Worm (Caenorhabditis elegans): ENCODE measurements around the gene cTel54X.2.
A peak's percentile ranks its signal among the peaks of the same experiment; 100 is the strongest.

Gene cTel54X.2

ce11 chrIII:38117-38516, 35.0 kb downstream of the cTel54X.2 start, which contains the start of gene clp-10:
TSS of gene clp-10 (minus strand) at chrIII:38217.
- TF ChIP-seq snpc-4 (tag; optimal IDR thresholded peaks at IDR 0.05) = no peak
- no peak for TF ChIP-seq nhr-28 (tag; optimal IDR thresholded peaks at IDR 0.05)
- TF ChIP-seq egl-5 (tag; optimal IDR thresholded peaks at IDR 0.05) = no peak
- no peak for TF ChIP-seq fkh-10 (GFP tag; optimal IDR thresholded peaks at IDR 0.05)
- no peak for TF ChIP-seq lin-15B (tag; optimal IDR thresholded peaks at IDR 0.05)
- TF ChIP-seq ceh-82 (tag; optimal IDR thresholded peaks at IDR 0.05) = no peak
- no peak for TF ChIP-seq pha-4 (tag; optimal IDR thresholded peaks at IDR 0.05)

- TF ChIP-seq nhr-23 (tag; optimal IDR thresholded peaks at IDR 0.05) (peak; percentile 25), nhr-12 (tag; optimal IDR thresholded peaks at IDR 0.05) (no peak)
Observed at ce11 chrIII:39516-39915, 36.4 kb downstream of the cTel54X.2 start.

DNA sequence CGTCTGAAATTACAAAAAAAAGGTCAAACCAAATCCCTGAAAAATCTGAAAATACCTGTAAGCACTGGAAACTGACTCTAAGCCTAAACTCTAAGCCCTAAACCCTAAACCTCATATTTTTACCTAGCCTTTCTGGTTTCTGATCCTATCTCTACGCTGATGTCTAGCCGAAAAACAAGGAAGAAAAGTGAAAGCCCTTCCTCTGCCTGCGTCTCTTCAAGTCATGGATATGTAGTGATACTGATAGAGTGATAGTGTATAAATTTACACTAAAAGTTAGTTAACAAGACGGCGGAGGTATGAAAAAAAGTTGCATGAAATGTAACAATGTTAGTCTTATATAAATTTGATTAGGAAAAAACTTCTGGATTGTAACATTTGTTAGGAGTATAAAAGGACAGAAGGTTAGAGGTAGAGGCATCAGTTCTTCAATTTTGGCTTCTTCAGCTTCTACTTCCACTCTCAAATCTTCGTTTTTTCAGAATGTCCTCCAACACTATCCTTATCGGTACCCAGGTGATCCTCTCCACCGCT, 37.6 kb downstream of the cTel54X.2 start, which contains the start of gene col-88:
Gene col-88, plus strand, starts transcription at position 484 of the 534 bp plus-strand sequence.
- TF ChIP-seq hmg-11 (tag; optimal IDR thresholded peaks at IDR 0.05) (no peak), nhr-23 (tag; optimal IDR thresholded peaks at IDR 0.05) (peak; percentile 31), fos-1 (tag; optimal IDR thresholded peaks at IDR 0.05) (no peak), unc-62 (GFP tag; optimal IDR thresholded peaks at IDR 0.05) (no peak)

DNA sequence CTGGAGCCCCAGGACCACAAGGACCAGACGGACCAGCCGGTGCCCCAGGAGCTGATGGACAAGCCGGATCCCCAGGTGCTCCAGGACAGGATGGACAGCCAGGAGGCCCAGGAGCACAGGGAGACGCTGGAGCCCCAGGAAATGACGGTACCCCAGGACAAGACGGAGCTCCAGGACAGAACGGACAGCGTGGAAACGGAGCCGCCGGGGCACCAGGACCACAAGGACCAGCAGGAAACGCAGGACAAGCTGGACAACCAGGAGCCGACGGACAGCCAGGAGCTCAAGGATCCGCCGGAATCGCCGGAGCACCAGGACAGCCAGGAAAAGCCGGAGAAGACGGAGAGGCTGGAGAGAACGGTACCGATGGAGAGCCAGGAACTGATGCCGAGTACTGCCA, 38.4 kb downstream of the cTel54X.2 start:
- no peak for TF ChIP-seq ceh-28 (tag; optimal IDR thresholded peaks at IDR 0.05)
- no peak for TF ChIP-seq snpc-4 (tag; optimal IDR thresholded peaks at IDR 0.05)
- no peak for TF ChIP-seq tbx-2 (tag; optimal IDR thresholded peaks at IDR 0.05)
- no peak for TF ChIP-seq zag-1 (tag; optimal IDR thresholded peaks at IDR 0.05)
- no peak for TF ChIP-seq lin-39 (tag; optimal IDR thresholded peaks at IDR 0.05)
- no peak for TF ChIP-seq unc-62 (GFP tag; optimal IDR thresholded peaks at IDR 0.05)
- no peak for TF ChIP-seq mml-1 (tag; optimal IDR thresholded peaks at IDR 0.05)
- no peak for TF ChIP-seq pqm-1 (tag; optimal IDR thresholded peaks at IDR 0.05)

- TF ChIP-seq aly-2 (tag; optimal IDR thresholded peaks at IDR 0.05) (no peak), egl-27 (tag; optimal IDR thresholded peaks at IDR 0.05) (no peak), unc-39 (tag; optimal IDR thresholded peaks at IDR 0.05) (no peak), nhr-25 (tag; optimal IDR thresholded peaks at IDR 0.05) (no peak), nhr-11 (tag; optimal IDR thresholded peaks at IDR 0.05) (no peak), fkh-2 (tag; optimal IDR thresholded peaks at IDR 0.05) (no peak), zag-1 (tag; optimal IDR thresholded peaks at IDR 0.05) (no peak)
Observed at ce11 chrIII:42725-43124, 39.6 kb downstream of the cTel54X.2 start.

ce11 chrIII:48329-48728, 45.3 kb downstream of the cTel54X.2 start:
- TF ChIP-seq mml-1 (tag; optimal IDR thresholded peaks at IDR 0.05) (no peak), ceh-28 (tag; optimal IDR thresholded peaks at IDR 0.05) (no peak), unc-39 (tag; optimal IDR thresholded peaks at IDR 0.05) (no peak), aly-2 (tag; optimal IDR thresholded peaks at IDR 0.05) (no peak), fos-1 (tag; optimal IDR thresholded peaks at IDR 0.05) (no peak), lin-39 (tag; optimal IDR thresholded peaks at IDR 0.05) (no peak), unc-62 (GFP tag; optimal IDR thresholded peaks at IDR 0.05) (no peak), tbx-2 (tag; optimal IDR thresholded peaks at IDR 0.05) (no peak), daf-12 (tag; optimal IDR thresholded peaks at IDR 0.05) (no peak), mdl-1 (tag; optimal IDR thresholded peaks at IDR 0.05) (no peak), ztf-4 (tag; optimal IDR thresholded peaks at IDR 0.05) (no peak), nhr-28 (tag; optimal IDR thresholded peaks at IDR 0.05) (no peak), nhr-76 (tag; optimal IDR thresholded peaks at IDR 0.05) (no peak), pqm-1 (tag; optimal IDR thresholded peaks at IDR 0.05) (no peak), nhr-23 (tag; optimal IDR thresholded peaks at IDR 0.05) (no peak)

DNA sequence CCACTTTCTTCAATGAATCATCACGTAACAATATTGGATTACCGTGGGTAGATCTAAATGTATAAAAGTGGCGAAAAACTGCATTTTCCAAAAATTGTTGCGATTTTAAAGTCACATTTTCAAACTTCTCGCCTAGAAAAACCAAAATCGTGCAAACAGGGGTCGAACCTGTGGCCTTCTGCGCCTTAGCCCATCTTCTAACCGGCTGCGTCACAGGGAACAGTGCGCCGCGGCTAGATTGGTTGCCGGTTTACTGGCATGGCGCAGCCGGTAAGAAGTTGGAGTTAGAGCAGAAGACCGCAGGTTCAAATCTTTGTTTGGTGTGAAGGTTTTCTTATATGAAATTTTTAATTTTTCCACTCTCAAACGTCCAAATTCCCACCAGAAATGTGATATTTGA, 46.0 kb downstream of the cTel54X.2 start:
- TF ChIP-seq nhr-25 (tag; optimal IDR thresholded peaks at IDR 0.05) (no peak), zag-1 (tag; optimal IDR thresholded peaks at IDR 0.05) (no peak), elt-2 (tag; optimal IDR thresholded peaks at IDR 0.05) (no peak), skn-1 (tag; optimal IDR thresholded peaks at IDR 0.05) (no peak), nfya-1 (tag; optimal IDR thresholded peaks at IDR 0.05; ENCODE audit: insufficient read depth) (no peak), elt-1 (tag; optimal IDR thresholded peaks at IDR 0.05) (no peak)

All from whole organism, L3 larva.